Worm (Caenorhabditis elegans) whole organism, young adult: ENCODE data around the gene ndg-4.

ENCODE experiments used
- F37B4.10 ChIP-seq: fragments of 200-800 bp; sonication (Bioruptor generic); IDR thresholded peaks from 2 replicates; pipeline ENCODE4 v1.3.6; 2022; ENCODE audit warnings: missing genetic modification characterization, missing compliant biosample characterization
- dpl-1 ChIP-seq: fragments of 150-350 bp; optimal IDR thresholded peaks from 2 replicates; lab custom pipeline; 2014; ENCODE audit warnings: missing biosample characterization, missing genetic modification reagents, missing genetic modification characterization
- efl-1 ChIP-seq: fragments of 150-350 bp; optimal IDR thresholded peaks from 2 replicates; lab custom pipeline; 2014; ENCODE audit warnings: missing biosample characterization, missing genetic modification reagents, missing genetic modification characterization
- egl-44 ChIP-seq: fragments of 200-800 bp; sonication (Bioruptor generic); IDR thresholded peaks from 2 replicates; pipeline ENCODE4 v1.3.6; 2022; ENCODE audit warnings: missing genetic modification reagents, missing genetic modification characterization, missing compliant biosample characterization
- nfya-1 ChIP-seq: sonication (generic microtip); optimal IDR thresholded peaks from 2 replicates; lab custom pipeline; 2017; ENCODE audit warnings: antibody characterized with exemption, missing compliant biosample characterization, missing genetic modification characterization, borderline replicate concordance; ENCODE audit not compliant: insufficient read depth
- nfya-2 ChIP-seq: fragments of 200-800 bp; sonication (Bioruptor generic); IDR thresholded peaks from 2 replicates; pipeline ENCODE4 v1.3.6; 2022; ENCODE audit warnings: missing genetic modification reagents, missing genetic modification characterization, missing compliant biosample characterization
- nhr-27 ChIP-seq: fragments of 200-800 bp; sonication (Bioruptor generic); optimal IDR thresholded peaks from 2 replicates; lab custom pipeline; 2018; ENCODE audit warnings: mild to moderate bottlenecking, missing genetic modification characterization, moderate library complexity, missing compliant biosample characterization

DNA sequence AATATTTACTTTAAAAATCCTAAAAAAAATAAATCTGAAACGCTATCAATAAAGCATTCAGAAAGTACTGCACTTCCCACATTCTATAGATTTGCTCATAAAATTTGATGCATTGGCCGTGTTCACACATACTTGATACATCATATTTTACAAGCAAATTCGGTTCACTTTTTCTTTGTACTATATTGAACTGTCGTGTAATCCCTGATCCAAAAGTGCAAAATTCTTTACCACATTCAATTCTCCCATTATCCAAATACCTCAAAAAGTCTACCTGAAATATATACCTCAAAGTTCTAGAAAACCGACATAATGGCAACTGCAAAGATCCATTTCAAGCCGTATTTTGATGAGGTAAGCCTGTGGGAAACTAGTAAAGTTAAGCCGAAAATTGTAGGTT is 25.4 kb downstream of the ndg-4 start, which contains the start of gene nex-3:
- TF ChIP-seq efl-1 (GFP tag; lab: Kevin White, UChicago) = no peak
- TF ChIP-seq nfya-2 (GFP tag; lab: Robert Waterston, UW) = no peak
- TF ChIP-seq dpl-1 (GFP tag; lab: Kevin White, UChicago) = no peak
- TF ChIP-seq nhr-27 (tag; lab: Kevin White, UChicago) = no peak
- TF ChIP-seq nfya-1 (tag; lab: Kevin White, UChicago) = no peak
- TF ChIP-seq egl-44 (GFP tag; lab: Robert Waterston, UW) = no peak
- TF ChIP-seq F37B4.10 = no peak
